Fruit fly (Drosophila melanogaster): ENCODE measurements around the gene Hsp67Bc.

The Hsp67Bc gene

DNA sequence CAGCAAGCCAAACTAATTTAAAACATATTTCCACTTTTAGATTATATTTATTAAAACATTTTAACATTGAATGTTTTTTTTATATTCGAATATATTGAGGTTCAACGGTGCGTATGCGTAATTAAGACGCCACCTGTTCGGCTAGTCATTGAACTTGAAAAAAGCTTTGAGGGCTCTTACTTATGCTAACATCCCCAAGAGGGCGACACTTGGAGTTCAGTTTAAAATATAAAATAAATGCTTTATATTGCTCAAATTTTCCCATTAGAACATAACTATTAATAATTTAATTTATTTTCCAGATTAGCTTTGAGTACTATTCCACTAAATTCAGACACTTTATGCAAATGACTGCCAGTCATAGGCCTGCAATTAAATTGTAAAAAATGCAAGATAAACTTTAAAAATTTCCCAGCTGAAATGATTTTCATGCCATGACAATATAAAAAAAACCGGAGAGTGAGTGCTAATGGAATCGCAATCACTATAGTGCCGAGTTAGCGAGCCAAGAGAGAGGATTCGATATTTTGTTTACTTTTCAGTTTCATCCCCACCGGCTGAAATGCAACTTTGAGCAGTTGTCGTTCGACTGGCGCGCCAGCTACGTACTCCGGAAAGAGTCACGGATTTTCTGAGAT is 38.4 kb downstream of the Hsp67Bc start, which contains the start of gene PGRP-LA (continued):
- TF ChIP-seq CG7987 (GFP tag; optimal IDR thresholded peaks at IDR 0.05) = no peak
- no peak for TF ChIP-seq E2f1 (GFP tag; IDR thresholded peaks at IDR 0.05)
- peak; percentile 95 for TF ChIP-seq CTCF (GFP tag; optimal IDR thresholded peaks at IDR 0.05)
- peak; percentile 84 for TF ChIP-seq CG11456 (GFP tag; IDR thresholded peaks at IDR 0.05)
- TF ChIP-seq nmo (GFP tag; optimal IDR thresholded peaks at IDR 0.05) = no peak
- TF ChIP-seq Sox100B (GFP tag; optimal IDR thresholded peaks at IDR 0.05) = peak; percentile 20
- peak; percentile 23 for TF ChIP-seq CG4424 (GFP tag; optimal IDR thresholded peaks at IDR 0.05)
- TF ChIP-seq Lpt (GFP tag; optimal IDR thresholded peaks at IDR 0.05) = no peak
- peak; percentile 84 for TF ChIP-seq Rfx (GFP tag; IDR thresholded peaks at IDR 0.05)
- no peak for TF ChIP-seq CG3407 (GFP tag; optimal IDR thresholded peaks at IDR 0.05)
- no peak for TF ChIP-seq CG32772 (GFP tag; IDR thresholded peaks at IDR 0.05)
- TF ChIP-seq tap (tag; optimal IDR thresholded peaks at IDR 0.05) = no peak
- no peak for TF ChIP-seq Stat92E (GFP tag; optimal IDR thresholded peaks at IDR 0.05)
- TF ChIP-seq cad (GFP tag; optimal IDR thresholded peaks at IDR 0.05) = no peak
- TF ChIP-seq CG4707 (GFP tag; optimal IDR thresholded peaks at IDR 0.05) = no peak
- TF ChIP-seq CG15479 (GFP tag; optimal IDR thresholded peaks at IDR 0.05) = no peak
- TF ChIP-seq CG11695 (GFP tag; IDR thresholded peaks at IDR 0.05) = no peak
- peak; percentile 56 for TF ChIP-seq Meics (GFP tag; optimal IDR thresholded peaks at IDR 0.05)
- peak; percentile 81 for TF ChIP-seq CG32532 (GFP tag; IDR thresholded peaks at IDR 0.05)
- TF ChIP-seq Sin3A (optimal IDR thresholded peaks at IDR 0.05) = no peak
- no peak for TF ChIP-seq Blimp-1 (GFP tag; optimal IDR thresholded peaks at IDR 0.05)
- no peak for TF ChIP-seq vnd (GFP tag; IDR thresholded peaks at IDR 0.05; ENCODE audit: partially characterized antibody)
- no peak for TF ChIP-seq Taf1 (GFP tag; IDR thresholded peaks at IDR 0.05)
- TF ChIP-seq Dad (GFP tag; optimal IDR thresholded peaks at IDR 0.05) = no peak
- peak; percentile 51 for TF ChIP-seq Sox102F (GFP tag; optimal IDR thresholded peaks at IDR 0.05)
- no peak for TF ChIP-seq tio (GFP tag; optimal IDR thresholded peaks at IDR 0.05)
- TF ChIP-seq sqz (GFP tag; optimal IDR thresholded peaks at IDR 0.05) = no peak
- no peak for TF ChIP-seq Scr (GFP tag; IDR thresholded peaks at IDR 0.05; ENCODE audit: partially characterized antibody)
- TF ChIP-seq tin (GFP tag; optimal IDR thresholded peaks at IDR 0.05) = peak; percentile 2
- TF ChIP-seq Gsc (GFP tag; IDR thresholded peaks at IDR 0.05) = no peak
- no peak for TF ChIP-seq CG1792 (GFP tag; optimal IDR thresholded peaks at IDR 0.05)
- no peak for TF ChIP-seq CG7963 (GFP tag; IDR thresholded peaks at IDR 0.05; ENCODE audit: partially characterized antibody)
- TF ChIP-seq nerfin-2 (GFP tag; IDR thresholded peaks at IDR 0.05; ENCODE audit: partially characterized antibody) = no peak
- TF ChIP-seq yki (optimal IDR thresholded peaks at IDR 0.05) = no peak
- TF ChIP-seq pita (GFP tag; optimal IDR thresholded peaks at IDR 0.05) = no peak
- no peak for TF ChIP-seq CG10321 (GFP tag; IDR thresholded peaks at IDR 0.05)
- TF ChIP-seq Opbp (GFP tag; IDR thresholded peaks at IDR 0.05; ENCODE audit: partially characterized antibody) = no peak
- no peak for TF ChIP-seq CG1233 (GFP tag; optimal IDR thresholded peaks at IDR 0.05)
- no peak for TF ChIP-seq kni (GFP tag; optimal IDR thresholded peaks at IDR 0.05)
- TF ChIP-seq jigr1 (GFP tag; IDR thresholded peaks at IDR 0.05) = no peak
- no peak for TF ChIP-seq CG16779 (GFP tag; IDR thresholded peaks at IDR 0.05)
- TF ChIP-seq CG12155 (GFP tag; optimal IDR thresholded peaks at IDR 0.05) = no peak
- TF ChIP-seq so (GFP tag; IDR thresholded peaks at IDR 0.05) = no peak
- TF ChIP-seq CG34376 (GFP tag; optimal IDR thresholded peaks at IDR 0.05) = no peak
- no peak for TF ChIP-seq Hand (GFP tag; optimal IDR thresholded peaks at IDR 0.05)
- peak; percentile 44; the same call in 1 of the 2 replicates for TF ChIP-seq Ptx1 (GFP tag; IDR thresholded peaks at IDR 0.05)
- TF ChIP-seq ind (GFP tag; optimal IDR thresholded peaks at IDR 0.05) = peak; percentile 17
- no peak for TF ChIP-seq abd-A (tag; optimal IDR thresholded peaks at IDR 0.05)
- TF ChIP-seq CG13624 (GFP tag; optimal IDR thresholded peaks at IDR 0.05) = no peak
- no peak for TF ChIP-seq CG9797 (GFP tag; optimal IDR thresholded peaks at IDR 0.05)
- no peak for TF ChIP-seq Drgx (GFP tag; IDR thresholded peaks at IDR 0.05)
- TF ChIP-seq nerfin-1 (tag; optimal IDR thresholded peaks at IDR 0.05) = no peak

Measured in whole organism, embryonic.